Fruit fly (Drosophila melanogaster): ENCODE results near the gene tmod.

DNA sequence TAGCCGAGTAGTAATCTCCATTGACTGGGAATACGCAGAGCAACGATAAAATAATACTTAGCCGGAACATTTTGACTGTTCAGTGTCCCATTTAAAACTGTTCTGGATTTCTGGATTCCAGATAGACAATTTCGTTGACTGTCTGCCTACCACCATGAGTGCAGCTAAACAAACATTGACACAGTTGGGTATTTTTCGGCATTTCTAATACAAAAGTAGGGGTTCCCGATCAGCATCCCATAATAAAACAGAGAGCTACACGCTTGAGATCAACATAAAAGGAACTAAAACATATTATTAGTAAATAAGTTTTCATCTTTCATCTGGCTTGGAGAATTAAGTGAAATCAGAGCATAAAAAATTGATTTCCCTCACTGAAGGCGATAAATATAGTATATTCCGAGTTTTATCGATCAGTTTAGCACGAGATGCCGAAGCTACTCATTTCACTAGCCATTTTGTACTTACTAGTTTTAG, 26.8 kb upstream of the tmod start, which contains the start of the genes PH4alphaSG1 and CG15539:
- TF ChIP-seq CG8478 (optimal IDR thresholded peaks at IDR 0.05), result no peak
- TF ChIP-seq CTCF (optimal IDR thresholded peaks at IDR 0.05), result no peak
